Worm (Caenorhabditis elegans) whole organism, late embryonic: ENCODE data around the gene egrh-3.

ENCODE experiments used
- C08G9.2 ChIP-seq: sonication (generic microtip); optimal IDR thresholded peaks from 2 replicates; lab custom pipeline; 2016; ENCODE audit warnings: mild to moderate bottlenecking, missing genetic modification characterization, moderate library complexity, missing compliant biosample characterization
- C38D4.7 ChIP-seq: fragments of 200-800 bp; sonication (Bioruptor generic); optimal IDR thresholded peaks from 2 replicates; lab custom pipeline; 2018; ENCODE audit warnings: mild to moderate bottlenecking, missing genetic modification characterization, moderate library complexity, missing compliant biosample characterization
- F13H6.1 ChIP-seq: sonication (generic microtip); optimal IDR thresholded peaks from 2 replicates; lab custom pipeline; 2016; ENCODE audit warnings: missing genetic modification characterization, missing compliant biosample characterization
- K09A11.1 ChIP-seq: sonication (generic microtip); optimal IDR thresholded peaks from 2 replicates; lab custom pipeline; 2017; ENCODE audit warnings: antibody characterized with exemption, mild to moderate bottlenecking, missing genetic modification characterization, missing compliant biosample characterization; ENCODE audit not compliant: insufficient read depth
- T23F11.4 ChIP-seq: fragments of 200-800 bp; sonication (Bioruptor generic); optimal IDR thresholded peaks from 2 replicates; lab custom pipeline; 2018; ENCODE audit warnings: mild to moderate bottlenecking, missing genetic modification characterization, missing compliant biosample characterization
- Y22D7AL.16 ChIP-seq: sonication (generic microtip); optimal IDR thresholded peaks from 2 replicates; lab custom pipeline; 2016; ENCODE audit warnings: missing genetic modification characterization, missing compliant biosample characterization
- ama-1 ChIP-seq: fragments of 150-350 bp; optimal IDR thresholded peaks from 2 replicates; lab custom pipeline; 2014
- ceh-14 ChIP-seq: sonication (generic microtip); optimal IDR thresholded peaks from 2 replicates; lab custom pipeline; 2016; ENCODE audit warnings: missing genotype, missing genetic modification characterization, missing compliant biosample characterization
- ceh-19 ChIP-seq: fragments of 200-800 bp; sonication (Bioruptor generic); optimal IDR thresholded peaks from 2 replicates; lab custom pipeline; 2018; ENCODE audit warnings: mild to moderate bottlenecking, missing genetic modification characterization, missing compliant biosample characterization
- ceh-2 ChIP-seq: sonication (generic microtip); optimal IDR thresholded peaks from 2 replicates; lab custom pipeline; 2016; ENCODE audit warnings: missing genotype, missing genetic modification characterization, missing compliant biosample characterization
- ceh-22 ChIP-seq: sonication (generic microtip); optimal IDR thresholded peaks from 2 replicates; lab custom pipeline; 2017; ENCODE audit warnings: missing biosample characterization, missing genetic modification characterization
- ceh-24 ChIP-seq: sonication (generic microtip); optimal IDR thresholded peaks from 2 replicates; lab custom pipeline; 2016; ENCODE audit warnings: mild to moderate bottlenecking, missing genetic modification characterization, missing compliant biosample characterization
- ceh-31 ChIP-seq: sonication (generic microtip); optimal IDR thresholded peaks from 2 replicates; lab custom pipeline; 2016; ENCODE audit warnings: missing genetic modification characterization, missing compliant biosample characterization
- ceh-45 ChIP-seq: fragments of 200-800 bp; sonication (Bioruptor generic); IDR thresholded peaks from 2 replicates; pipeline ENCODE4 v1.3.6; 2022; ENCODE audit warnings: missing genetic modification reagents, missing genetic modification characterization, missing compliant biosample characterization
- ceh-6 ChIP-seq: fragments of 200-800 bp; sonication (Bioruptor generic); optimal IDR thresholded peaks from 2 replicates; lab custom pipeline; 2018; ENCODE audit warnings: mild to moderate bottlenecking, missing genetic modification characterization, missing compliant biosample characterization
- che-1 ChIP-seq: sonication (generic microtip); optimal IDR thresholded peaks from 2 replicates; lab custom pipeline; 2016; ENCODE audit warnings: mild to moderate bottlenecking, missing genetic modification characterization, missing compliant biosample characterization
- dve-1 ChIP-seq: sonication (generic microtip); optimal IDR thresholded peaks from 2 replicates; lab custom pipeline; 2017; ENCODE audit warnings: antibody characterized with exemption, mild to moderate bottlenecking, missing genetic modification characterization, missing compliant biosample characterization
- elt-2 ChIP-seq: sonication (generic microtip); optimal IDR thresholded peaks from 2 replicates; lab custom pipeline; 2016; ENCODE audit warnings: missing genetic modification reagents, missing genetic modification characterization, missing compliant biosample characterization
- ets-4 ChIP-seq: sonication (generic microtip); optimal IDR thresholded peaks from 2 replicates; lab custom pipeline; 2016; ENCODE audit warnings: missing genetic modification characterization, missing compliant biosample characterization
- eyg-1 ChIP-seq: sonication (generic microtip); optimal IDR thresholded peaks from 2 replicates; lab custom pipeline; 2016; ENCODE audit warnings: missing genotype, missing genetic modification characterization, missing compliant biosample characterization
- fax-1 ChIP-seq: sonication (generic microtip); optimal IDR thresholded peaks from 2 replicates; lab custom pipeline; 2016; ENCODE audit warnings: missing genotype, missing genetic modification characterization, missing compliant biosample characterization
- fkh-6 ChIP-seq: sonication (generic microtip); optimal IDR thresholded peaks from 2 replicates; lab custom pipeline; 2016; ENCODE audit warnings: missing genetic modification characterization, missing compliant biosample characterization
- hlh-15 ChIP-seq: sonication (generic microtip); optimal IDR thresholded peaks from 2 replicates; lab custom pipeline; 2016; ENCODE audit warnings: missing genetic modification characterization, missing compliant biosample characterization
- hlh-30 ChIP-seq: sonication (generic microtip); optimal IDR thresholded peaks from 2 replicates; lab custom pipeline; 2017; ENCODE audit warnings: antibody characterized with exemption, missing genetic modification characterization, missing compliant biosample characterization; ENCODE audit not compliant: insufficient read depth
- hlh-6 ChIP-seq: sonication (generic microtip); optimal IDR thresholded peaks from 2 replicates; lab custom pipeline; 2016; ENCODE audit warnings: missing genotype, missing genetic modification characterization, missing compliant biosample characterization
- hlh-8 ChIP-seq: sonication (generic microtip); optimal IDR thresholded peaks from 2 replicates; lab custom pipeline; 2016; ENCODE audit warnings: missing genotype, missing genetic modification characterization, missing compliant biosample characterization
- lin-11 ChIP-seq: fragments of 200-800 bp; sonication (Bioruptor generic); optimal IDR thresholded peaks from 2 replicates; lab custom pipeline; 2018; ENCODE audit warnings: mild to moderate bottlenecking, missing genetic modification characterization, missing compliant biosample characterization
- mec-3 ChIP-seq: sonication (generic microtip); optimal IDR thresholded peaks from 2 replicates; lab custom pipeline; 2016; ENCODE audit warnings: borderline replicate concordance, missing genetic modification characterization, missing compliant biosample characterization
- nfya-1 ChIP-seq: sonication (generic microtip); optimal IDR thresholded peaks from 2 replicates; lab custom pipeline; 2017; ENCODE audit warnings: missing genetic modification characterization, mild to moderate bottlenecking, missing compliant biosample characterization, antibody characterized with exemption, moderate library complexity
- nhr-232 ChIP-seq: sonication (generic microtip); optimal IDR thresholded peaks from 2 replicates; lab custom pipeline; 2016; ENCODE audit warnings: missing genetic modification characterization, missing compliant biosample characterization
- pat-9 ChIP-seq: fragments of 200-800 bp; sonication (Bioruptor generic); optimal IDR thresholded peaks from 2 replicates; lab custom pipeline; 2018; ENCODE audit warnings: mild to moderate bottlenecking, missing genetic modification characterization, moderate library complexity, missing compliant biosample characterization
- pha-4 ChIP-seq: fragments of 150-350 bp; optimal IDR thresholded peaks from 2 replicates; lab custom pipeline; 2018; ENCODE audit warnings: missing biosample characterization, missing genetic modification reagents, missing genetic modification characterization
- ref-2 ChIP-seq: sonication (generic microtip); optimal IDR thresholded peaks from 2 replicates; lab custom pipeline; 2016; ENCODE audit warnings: missing genetic modification characterization, missing compliant biosample characterization
- sdc-2 ChIP-seq: sonication (generic microtip); optimal IDR thresholded peaks from 2 replicates; lab custom pipeline; 2016; ENCODE audit warnings: missing genotype, missing genetic modification characterization, missing compliant biosample characterization
- sox-4 ChIP-seq: sonication (generic microtip); optimal IDR thresholded peaks from 2 replicates; lab custom pipeline; 2017; ENCODE audit warnings: mild to moderate bottlenecking, missing genetic modification characterization, inconsistent platforms, missing compliant biosample characterization
- syd-9 ChIP-seq: sonication (generic microtip); optimal IDR thresholded peaks from 2 replicates; lab custom pipeline; 2016; ENCODE audit warnings: mild to moderate bottlenecking, missing genetic modification characterization, moderate library complexity, missing compliant biosample characterization
- tbx-2 ChIP-seq: sonication (generic microtip); optimal IDR thresholded peaks from 2 replicates; lab custom pipeline; 2016; ENCODE audit warnings: missing genetic modification characterization, missing compliant biosample characterization
- unc-42 ChIP-seq: sonication (generic microtip); optimal IDR thresholded peaks from 2 replicates; lab custom pipeline; 2016; ENCODE audit warnings: missing genotype, missing genetic modification characterization, missing compliant biosample characterization
- unc-55 ChIP-seq: sonication (generic microtip); optimal IDR thresholded peaks from 2 replicates; lab custom pipeline; 2017; ENCODE audit warnings: missing biosample characterization, missing genetic modification reagents, missing genetic modification characterization
- zip-5 ChIP-seq: sonication (generic microtip); optimal IDR thresholded peaks from 2 replicates; lab custom pipeline; 2016; ENCODE audit warnings: missing genetic modification characterization, missing compliant biosample characterization

Gene egrh-3

ce11 chrIV:2711122-2711669, 22.6 kb upstream of the egrh-3 start:
- TF ChIP-seq syd-9 (tag; lab: Kevin White, UChicago) (no peak), pat-9 (tag; lab: Kevin White, UChicago) (no peak), ceh-22 (no peak), hlh-15 (tag; lab: Kevin White, UChicago) (no peak), unc-55 (GFP tag; lab: Kevin White, UChicago) (no peak), ref-2 (tag; lab: Kevin White, UChicago) (no peak), C08G9.2 (tag; lab: Kevin White, UChicago) (no peak), tbx-2 (tag; lab: Kevin White, UChicago) (no peak), nhr-232 (tag; lab: Kevin White, UChicago) (no peak), nfya-1 (tag; lab: Kevin White, UChicago) (no peak), ceh-2 (tag; lab: Kevin White, UChicago) (no peak), fkh-6 (tag; lab: Kevin White, UChicago) (no peak), Y22D7AL.16 (tag; lab: Kevin White, UChicago) (no peak), C38D4.7 (GFP tag; lab: Kevin White, UChicago) (no peak)

- TF ChIP-seq dve-1 (no peak), F13H6.1 (tag; lab: Kevin White, UChicago) (no peak)
Observed at ce11 chrIV:2710203-2710935, 21.8 kb upstream of the egrh-3 start, which contains the start of gene Y94H6A.10. Gene Y94H6A.10, minus strand, starts transcription at chrIV:2710666.

- no peak for TF ChIP-seq ets-4 (tag; lab: Kevin White, UChicago)
- TF ChIP-seq C38D4.7 (GFP tag; lab: Kevin White, UChicago): no peak
- TF ChIP-seq ama-1: no peak
Observed at ce11 chrIV:2709590-2710201, 21.1 kb upstream of the egrh-3 start.

ce11 chrIV:2708329-2708965, 19.9 kb upstream of the egrh-3 start:
- peak; percentile 24 for TF ChIP-seq sdc-2 (tag; lab: Kevin White, UChicago)
- no peak for TF ChIP-seq T23F11.4 (GFP tag; lab: Kevin White, UChicago)
- no peak for TF ChIP-seq sox-4 (tag; lab: Kevin White, UChicago)
- no peak for TF ChIP-seq syd-9 (tag; lab: Kevin White, UChicago)
- TF ChIP-seq nfya-1 (tag; lab: Kevin White, UChicago): peak; percentile 89
- no peak for TF ChIP-seq elt-2 (tag; lab: Kevin White, UChicago)
- no peak for TF ChIP-seq nhr-232 (tag; lab: Kevin White, UChicago)
- TF ChIP-seq pha-4: no peak
- no peak for TF ChIP-seq zip-5
- TF ChIP-seq ceh-24 (tag; lab: Kevin White, UChicago): no peak
- TF ChIP-seq ceh-14 (tag; lab: Kevin White, UChicago): peak; percentile 16
- peak; percentile 99 for TF ChIP-seq hlh-30 (tag; lab: Kevin White, UChicago)
- peak; percentile 52 for TF ChIP-seq unc-42
- TF ChIP-seq hlh-8 (tag; lab: Kevin White, UChicago): peak; percentile 24
- no peak for TF ChIP-seq ceh-19 (GFP tag; lab: Kevin White, UChicago)
- no peak for TF ChIP-seq lin-11
- TF ChIP-seq hlh-15 (tag; lab: Kevin White, UChicago): no peak
- TF ChIP-seq eyg-1 (tag; lab: Kevin White, UChicago): no peak
- TF ChIP-seq fkh-6 (tag; lab: Kevin White, UChicago): no peak
- TF ChIP-seq che-1 (tag; lab: Kevin White, UChicago): no peak
- peak; percentile 42 for TF ChIP-seq hlh-6 (tag; lab: Kevin White, UChicago)
- no peak for TF ChIP-seq ceh-45 (GFP tag; lab: Robert Waterston, UW)
- TF ChIP-seq mec-3 (tag; lab: Kevin White, UChicago): no peak
- TF ChIP-seq ets-4 (tag; lab: Kevin White, UChicago): peak; percentile 9
- TF ChIP-seq fax-1 (tag; lab: Kevin White, UChicago): no peak
- TF ChIP-seq unc-55 (GFP tag; lab: Kevin White, UChicago): peak; percentile 87
- TF ChIP-seq ceh-2 (tag; lab: Kevin White, UChicago): peak; percentile 38
- no peak for TF ChIP-seq ama-1
- no peak for TF ChIP-seq ceh-22
- peak; percentile 80 for TF ChIP-seq ceh-31 (tag; lab: Kevin White, UChicago)
- TF ChIP-seq ceh-6 (GFP tag; lab: Kevin White, UChicago): no peak
- TF ChIP-seq K09A11.1: no peak
